Fruit fly (Drosophila melanogaster) whole organism, embryonic: Measurements from ENCODE around the gene CG34462.

Experiments used
- Asciz ChIP-seq: fragments of 200-800 bp; sonication (Bioruptor generic); optimal IDR thresholded peaks from 2 replicates; lab custom pipeline; 2017; ENCODE audit warnings: missing biosample characterization, mild to moderate bottlenecking, missing genetic modification characterization, missing genetic modification reagents
- CG10147 ChIP-seq: fragments of 200-800 bp; sonication (Bioruptor generic); optimal IDR thresholded peaks from 2 replicates; lab custom pipeline; 2019; ENCODE audit warnings: missing biosample characterization, mild to moderate bottlenecking, missing genetic modification characterization, moderate library complexity
- CG11085 ChIP-seq: fragments of 200-800 bp; sonication (Bioruptor generic); IDR thresholded peaks from 2 replicates; pipeline ENCODE4 v1.3.6; 2022; ENCODE audit warnings: missing biosample characterization, missing genetic modification characterization
- CG13296 ChIP-seq: fragments of 200-800 bp; sonication (Bioruptor generic); optimal IDR thresholded peaks from 3 replicates; lab custom pipeline; 2018; ENCODE audit warnings: missing biosample characterization, mild to moderate bottlenecking, missing genetic modification characterization
- CG13894 ChIP-seq: fragments of 200-800 bp; sonication (Bioruptor generic); optimal IDR thresholded peaks from 3 replicates; lab custom pipeline; 2018; ENCODE audit warnings: missing biosample characterization, mild to moderate bottlenecking, missing genetic modification characterization, moderate library complexity
- CG1603 ChIP-seq: fragments of 200-800 bp; sonication (Bioruptor generic); optimal IDR thresholded peaks from 2 replicates; lab custom pipeline; 2019; ENCODE audit warnings: missing biosample characterization, mild to moderate bottlenecking, missing genetic modification characterization, moderate library complexity
- CG1647 ChIP-seq: fragments of 200-800 bp; sonication (Bioruptor generic); optimal IDR thresholded peaks from 3 replicates; lab custom pipeline; 2016; ENCODE audit warnings: missing biosample characterization, missing genetic modification characterization
- CG30020 ChIP-seq: fragments of 200-800 bp; optimal IDR thresholded peaks from 2 replicates; lab custom pipeline; 2019; ENCODE audit warnings: missing biosample characterization, mild to moderate bottlenecking, missing genetic modification characterization, moderate library complexity
- CG33557 ChIP-seq: fragments of 200-800 bp; sonication (Bioruptor generic); optimal IDR thresholded peaks from 2 replicates; lab custom pipeline; 2019; ENCODE audit warnings: missing biosample characterization, mild to moderate bottlenecking, missing genetic modification characterization, moderate library complexity
- CG3847 ChIP-seq: fragments of 200-800 bp; sonication (Bioruptor generic); IDR thresholded peaks from 2 replicates; pipeline ENCODE4 v1.3.6; 2022; ENCODE audit warnings: missing biosample characterization, missing genetic modification characterization
- CG4854 ChIP-seq: fragments of 200-800 bp; sonication (Bioruptor generic); optimal IDR thresholded peaks from 2 replicates; lab custom pipeline; 2016; ENCODE audit warnings: missing biosample characterization, missing genetic modification characterization, inconsistent platforms
- CG6654 ChIP-seq: fragments of 200-800 bp; sonication (Bioruptor generic); optimal IDR thresholded peaks from 2 replicates; lab custom pipeline; 2017; ENCODE audit warnings: missing biosample characterization, mild to moderate bottlenecking, missing genetic modification characterization
- CG6765 ChIP-seq: fragments of 200-800 bp; sonication (Bioruptor generic); optimal IDR thresholded peaks from 3 replicates; lab custom pipeline; 2017; ENCODE audit warnings: missing biosample characterization, mild to moderate bottlenecking, missing genetic modification characterization
- CG8359 ChIP-seq: fragments of 200-800 bp; sonication (Bioruptor generic); optimal IDR thresholded peaks from 2 replicates; lab custom pipeline; 2017; ENCODE audit warnings: missing biosample characterization, mild to moderate bottlenecking, missing genetic modification characterization, borderline replicate concordance
- CG9817 ChIP-seq: fragments of 200-800 bp; sonication (Bioruptor generic); optimal IDR thresholded peaks from 2 replicates; lab custom pipeline; 2018; ENCODE audit warnings: missing biosample characterization, mild to moderate bottlenecking, missing genetic modification characterization, moderate library complexity
- Dad ChIP-seq: fragments of 200-800 bp; sonication (Bioruptor generic); optimal IDR thresholded peaks from 3 replicates; lab custom pipeline; 2016; ENCODE audit warnings: missing biosample characterization, missing genetic modification characterization
- Ets65A ChIP-seq: fragments of 200-800 bp; sonication (Bioruptor generic); peaks from one replicate; lab custom pipeline; 2016; ENCODE audit warnings: missing biosample characterization, missing genetic modification characterization
- Hey ChIP-seq: fragments of 200-800 bp; sonication (Bioruptor generic); optimal IDR thresholded peaks from 3 replicates; lab custom pipeline; 2018; ENCODE audit warnings: missing biosample characterization, mild to moderate bottlenecking, missing genetic modification characterization
- Xrp1 ChIP-seq: fragments of 200-800 bp; sonication (Bioruptor generic); IDR thresholded peaks from 2 replicates; pipeline ENCODE4 v1.3.6; 2022; ENCODE audit warnings: missing biosample characterization, missing genetic modification characterization
- abd-A ChIP-seq: fragments of 200-800 bp; sonication (Bioruptor generic); optimal IDR thresholded peaks from 3 replicates; lab custom pipeline; 2019; ENCODE audit warnings: missing biosample characterization, mild to moderate bottlenecking, missing genetic modification characterization, moderate library complexity
- bab2 ChIP-seq: fragments of 200-800 bp; sonication (Bioruptor generic); optimal IDR thresholded peaks from 2 replicates; lab custom pipeline; 2016; ENCODE audit warnings: missing biosample characterization, missing genetic modification characterization
- ci ChIP-seq: fragments of 200-800 bp; sonication (Bioruptor generic); IDR thresholded peaks from 3 replicates; pipeline ENCODE4 v1.3.6; 2022; ENCODE audit warnings: missing biosample characterization, missing genetic modification characterization
- corto ChIP-seq: fragments of 200-800 bp; sonication (Bioruptor generic); optimal IDR thresholded peaks from 2 replicates; lab custom pipeline; 2016; ENCODE audit warnings: missing biosample characterization, mild to moderate bottlenecking, missing genetic modification characterization, moderate library complexity
- crp ChIP-seq, 2 experiments: fragments of 200-800 bp; sonication (Bioruptor generic); optimal IDR thresholded peaks; 2 replicates in 1 of 2; 3 replicates in 1 of 2; lab custom pipeline; 2017; ENCODE audit warnings: missing biosample characterization in 2 of 2, missing genetic modification characterization in 2 of 2, mild to moderate bottlenecking in 1 of 2, moderate library complexity in 1 of 2
- danr ChIP-seq: fragments of 200-800 bp; sonication (Bioruptor generic); IDR thresholded peaks from 2 replicates; pipeline ENCODE4 v1.3.6; 2022; ENCODE audit warnings: missing biosample characterization, missing genetic modification characterization
- dati ChIP-seq: fragments of 200-800 bp; sonication (Bioruptor generic); IDR thresholded peaks from 2 replicates; pipeline ENCODE4 v1.3.6; 2022; ENCODE audit warnings: missing biosample characterization, missing genetic modification characterization
- dysf ChIP-seq: fragments of 200-800 bp; sonication (Bioruptor generic); IDR thresholded peaks from 3 replicates; pipeline ENCODE4 v1.3.6; 2022; ENCODE audit warnings: missing biosample characterization, missing genetic modification characterization
- ems ChIP-seq: fragments of 200-800 bp; sonication (Bioruptor generic); optimal IDR thresholded peaks from 3 replicates; lab custom pipeline; 2016; ENCODE audit warnings: missing biosample characterization, missing genetic modification characterization
- esg ChIP-seq: fragments of 200-800 bp; sonication (Bioruptor generic); conservative IDR thresholded peaks from 2 replicates; pipeline ENCODE4 v1.3.6; 2022; ENCODE audit warnings: missing biosample characterization, missing genetic modification characterization
- fd96Cb ChIP-seq: fragments of 200-800 bp; sonication (Bioruptor generic); optimal IDR thresholded peaks from 2 replicates; lab custom pipeline; 2018; ENCODE audit warnings: missing biosample characterization, mild to moderate bottlenecking, missing genetic modification characterization, moderate library complexity
- ind ChIP-seq: fragments of 200-800 bp; sonication (Bioruptor generic); optimal IDR thresholded peaks from 3 replicates; lab custom pipeline; 2016; ENCODE audit warnings: missing biosample characterization, missing genetic modification characterization
- jing ChIP-seq: fragments of 200-800 bp; sonication (Bioruptor generic); optimal IDR thresholded peaks from 2 replicates; lab custom pipeline; 2018; ENCODE audit warnings: missing biosample characterization, mild to moderate bottlenecking, missing genetic modification characterization
- lbe ChIP-seq: fragments of 200-800 bp; sonication (Bioruptor generic); optimal IDR thresholded peaks from 2 replicates; lab custom pipeline; 2016; ENCODE audit warnings: missing biosample characterization, mild to moderate bottlenecking, missing genetic modification characterization
- mld ChIP-seq: fragments of 200-800 bp; sonication (Bioruptor generic); IDR thresholded peaks from 3 replicates; pipeline ENCODE4 v1.3.6; 2022; ENCODE audit warnings: missing biosample characterization, missing genetic modification characterization; ENCODE audit not compliant: partially characterized antibody
- prd ChIP-seq, 3 experiments: fragments of >200 bp in 2 of 3; fragments of 200-800 bp in 1 of 3; sonication (Bioruptor generic) in 1 of 3; optimal IDR thresholded peaks in 2 of 3; IDR thresholded peaks in 1 of 3; 2 replicates in 2 of 3; 3 replicates in 1 of 3; pipeline versions ENCODE4 v1.3.6 to Lab custom; 2017 to 2022; ENCODE audit warnings: missing biosample characterization in 1 of 3, missing genetic modification characterization in 1 of 3
- ranshi ChIP-seq: fragments of 200-800 bp; sonication (Bioruptor generic); IDR thresholded peaks from 2 replicates; pipeline ENCODE4 v1.3.6; 2022; ENCODE audit warnings: missing biosample characterization, missing genetic modification characterization
- row ChIP-seq: fragments of 200-800 bp; sonication (Bioruptor generic); IDR thresholded peaks from 3 replicates; pipeline ENCODE4 v1.3.6; 2022; ENCODE audit warnings: missing biosample characterization, missing genetic modification characterization
- sens ChIP-seq: fragments of 200-800 bp; sonication (Bioruptor generic); peaks from one replicate; lab custom pipeline; 2016; ENCODE audit warnings: missing biosample characterization, missing genetic modification characterization
- sens-2 ChIP-seq: fragments of 200-800 bp; sonication (Bioruptor generic); IDR thresholded peaks from 2 replicates; pipeline ENCODE4 v1.3.6; 2022; ENCODE audit warnings: missing biosample characterization, missing genetic modification characterization
- slbo ChIP-seq: fragments of 200-800 bp; sonication (Bioruptor generic); IDR thresholded peaks from 2 replicates; pipeline ENCODE4 v1.3.6; 2022; ENCODE audit warnings: missing biosample characterization, missing genetic modification characterization
- sqz ChIP-seq: fragments of 200-800 bp; sonication (Bioruptor generic); optimal IDR thresholded peaks from 3 replicates; lab custom pipeline; 2018; ENCODE audit warnings: missing biosample characterization, mild to moderate bottlenecking, missing genetic modification characterization
- sr ChIP-seq: fragments of 200-800 bp; sonication (Bioruptor generic); IDR thresholded peaks from 3 replicates; pipeline ENCODE4 v1.3.6; 2022; ENCODE audit warnings: missing biosample characterization, missing genetic modification characterization
- stc ChIP-seq: fragments of 200-800 bp; sonication (Bioruptor generic); IDR thresholded peaks from 2 replicates; pipeline ENCODE4 v1.3.6; 2022; ENCODE audit warnings: missing biosample characterization, missing genetic modification characterization
- tap ChIP-seq: fragments of 200-800 bp; optimal IDR thresholded peaks from 3 replicates; lab custom pipeline; 2019; ENCODE audit warnings: missing biosample characterization, mild to moderate bottlenecking, missing genetic modification characterization, moderate library complexity
- twi ChIP-seq: fragments of 200-800 bp; optimal IDR thresholded peaks from 2 replicates; lab custom pipeline; 2019; ENCODE audit warnings: missing biosample characterization, mild to moderate bottlenecking, missing genetic modification characterization, moderate library complexity
- vvl ChIP-seq: fragments of 200-800 bp; sonication (Bioruptor generic); IDR thresholded peaks from 2 replicates; pipeline ENCODE4 v1.3.6; 2022; ENCODE audit warnings: missing biosample characterization, missing genetic modification characterization
- yki ChIP-seq: fragments of >200 bp; optimal IDR thresholded peaks from 3 replicates; lab custom pipeline; 2018

Gene CG34462

DNA sequence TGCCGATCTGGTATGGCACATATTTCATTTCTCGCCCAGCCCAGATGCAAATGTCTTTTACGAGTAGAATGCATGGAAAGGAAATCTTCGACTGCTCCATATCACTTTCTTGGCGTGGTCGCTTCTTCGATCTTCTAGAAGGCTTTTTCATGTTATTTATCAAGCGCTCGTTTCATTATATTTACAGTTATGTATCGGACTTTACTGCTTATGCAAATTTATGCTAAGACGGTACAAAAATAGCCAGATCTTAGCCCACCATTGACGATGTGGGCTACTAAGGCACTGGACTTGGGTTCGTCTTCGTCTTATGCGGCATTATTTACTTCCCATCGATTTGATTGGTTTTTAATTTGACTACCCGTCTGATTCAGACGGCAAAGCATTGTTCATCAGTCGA, 34.9 kb downstream of the CG34462 start (continued):
- TF ChIP-seq Asciz (GFP tag; lab: Kevin White, UChicago) (no peak), dysf (no peak), CG30020 (no peak), crp (GFP tag; optimal IDR thresholded peaks at IDR 0.05; lab: Kevin White, UChicago) (no peak), twi (no peak), CG13894 (tag; lab: Kevin White, UChicago) (no peak), CG10147 (GFP tag; lab: Kevin White, UChicago) (no peak), mld (GFP tag; lab: Robert Waterston, UW) (no peak), sr (GFP tag; lab: Robert Waterston, UW) (0 out of 3 replicates have a peak, but pooled peaks have one; percentile 37), CG4854 (GFP tag; lab: Kevin White, UChicago) (no peak), CG9817 (no peak), ind (no peak), jing (GFP tag; lab: Kevin White, UChicago) (no peak), CG1647 (GFP tag; lab: Kevin White, UChicago) (no peak), Dad (GFP tag; lab: Kevin White, UChicago) (no peak), danr (GFP tag; lab: Robert Waterston, UW) (no peak), abd-A (tag; lab: Kevin White, UChicago) (peak; percentile 55), dati (GFP tag; lab: Robert Waterston, UW) (no peak), ci (GFP tag; lab: Robert Waterston, UW) (no peak), CG6765 (GFP tag; lab: Kevin White, UChicago) (no peak), yki (lab: Kevin White, UChicago) (no peak), fd96Cb (tag; lab: Kevin White, UChicago) (no peak), esg (no peak)

DNA sequence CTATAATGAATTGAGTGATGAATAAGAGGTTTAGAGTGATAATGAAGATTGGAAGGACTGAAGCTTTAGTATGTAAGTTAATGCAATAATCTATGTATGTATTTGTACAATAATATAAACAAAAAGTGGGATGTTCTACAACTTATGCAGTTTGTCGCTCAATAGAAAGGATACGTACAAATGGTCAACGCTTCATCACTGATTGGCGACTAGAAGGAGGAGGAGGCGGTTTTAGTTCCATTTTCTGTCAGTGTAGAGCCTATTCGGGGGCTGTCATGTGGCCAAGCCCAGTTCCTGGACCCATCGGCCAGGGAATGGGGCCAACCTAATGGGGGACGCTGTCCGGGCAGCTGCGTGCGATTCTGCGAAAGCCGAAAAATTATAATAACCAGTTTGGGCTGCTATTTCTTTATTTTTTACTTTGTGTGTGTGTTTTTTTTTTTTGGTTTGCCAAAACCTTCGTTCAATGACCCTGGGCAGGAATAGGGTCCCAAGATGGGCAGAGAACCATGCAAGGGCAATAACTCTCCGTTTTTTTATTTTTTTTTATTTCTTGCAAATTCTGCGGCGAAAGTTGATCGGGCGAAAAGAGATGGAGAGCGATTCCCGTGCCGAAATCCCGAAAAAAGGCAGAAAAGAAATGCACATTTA, 40.4 kb downstream of the CG34462 start:
- TF ChIP-seq corto (GFP tag; lab: Kevin White, UChicago) (peak; percentile 29), Ets65A (GFP tag; lab: Kevin White, UChicago) (peak; percentile 33), CG3847 (GFP tag; lab: Robert Waterston, UW) (no peak), lbe (GFP tag; lab: Kevin White, UChicago) (peak; percentile 42)

DNA sequence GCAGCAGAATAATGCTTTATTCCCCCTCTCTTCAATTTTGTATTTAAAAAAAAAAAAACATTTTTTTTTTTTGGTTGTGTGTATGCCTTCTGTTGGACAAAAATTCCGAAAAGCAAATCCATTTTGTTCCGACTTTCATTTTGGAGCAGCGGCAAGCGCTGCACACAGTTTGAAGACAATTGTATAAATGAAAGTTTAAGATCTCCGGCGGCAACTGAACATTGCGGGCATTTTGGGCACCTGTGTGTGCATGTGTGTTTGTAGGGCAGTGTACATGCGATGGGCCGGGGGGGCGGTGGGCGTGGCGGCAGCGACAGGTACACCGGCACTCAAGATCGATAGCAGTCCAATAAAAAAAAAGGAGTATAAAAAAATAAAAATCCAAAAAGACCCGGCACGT, 41.1 kb downstream of the CG34462 start:
- peak; percentile 88 for TF ChIP-seq CG6654 (GFP tag; lab: Kevin White, UChicago)
- TF ChIP-seq CG11085 (GFP tag; lab: Robert Waterston, UW): no peak
- TF ChIP-seq sqz: no peak

DNA sequence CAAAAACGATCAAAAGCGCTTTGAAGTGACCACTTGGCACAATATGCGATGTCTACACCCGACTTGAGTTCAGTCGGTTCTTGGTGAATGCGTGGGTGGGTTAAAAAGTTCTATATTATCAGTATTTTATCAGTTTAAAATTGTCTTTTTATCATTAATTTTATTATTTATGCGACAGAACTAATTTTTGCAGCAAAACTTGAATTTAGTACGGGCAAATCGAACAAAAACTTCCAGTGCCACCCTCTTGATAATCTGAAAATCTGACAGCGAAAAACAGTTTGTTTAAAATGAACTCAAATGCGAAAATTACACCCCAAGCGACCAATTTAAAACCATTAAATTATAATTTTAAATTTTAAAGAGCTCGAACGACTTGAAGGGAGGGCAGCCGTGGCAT, 42.5 kb downstream of the CG34462 start:
- TF ChIP-seq tap (tag; lab: Kevin White, UChicago) (no peak), vvl (GFP tag; lab: Robert Waterston, UW) (0 out of 2 replicates have a peak, but pooled peaks have one; percentile 9), Hey (tag; lab: Kevin White, UChicago) (no peak), sens (GFP tag; lab: Kevin White, UChicago) (peak; percentile 53), bab2 (no peak), ranshi (GFP tag; lab: Robert Waterston, UW) (no peak), Ets65A (GFP tag; lab: Kevin White, UChicago) (peak; percentile 40), prd (optimal IDR thresholded peaks at IDR 0.05; lab: Kevin White, UChicago) (no peak), prd (GFP tag; IDR thresholded peaks at IDR 0.05; lab: Robert Waterston, UW) (peak; percentile 17; the same call in 1 of the 3 replicates), lbe (GFP tag; lab: Kevin White, UChicago) (peak; percentile 9), slbo (GFP tag; lab: Robert Waterston, UW) (0 out of 2 replicates have a peak, but pooled peaks have one; percentile 27), sens-2 (no peak), CG8359 (GFP tag; lab: Kevin White, UChicago) (no peak), row (0 out of 3 replicates have a peak, but pooled peaks have one; percentile 36), ems (GFP tag; lab: Kevin White, UChicago) (no peak), CG33557 (GFP tag; lab: Kevin White, UChicago) (no peak), CG13296 (GFP tag; lab: Kevin White, UChicago) (no peak), stc (GFP tag; lab: Robert Waterston, UW) (no peak), Xrp1 (GFP tag; lab: Robert Waterston, UW) (no peak), CG1603 (tag; lab: Kevin White, UChicago) (no peak)
